Fruit fly (Drosophila melanogaster) whole organism, embryonic: Measurements from ENCODE around the gene TFAM.

Experiments used
- Asciz ChIP-seq: fragments of 200-800 bp; sonication (Bioruptor generic); optimal IDR thresholded peaks from 2 replicates; lab custom pipeline; 2017; ENCODE audit warnings: missing biosample characterization, mild to moderate bottlenecking, missing genetic modification characterization, missing genetic modification reagents
- Atf3 ChIP-seq: fragments of 200-800 bp; sonication (Bioruptor generic); optimal IDR thresholded peaks from 3 replicates; lab custom pipeline; 2016; ENCODE audit warnings: missing biosample characterization, missing genetic modification characterization
- CG10147 ChIP-seq: fragments of 200-800 bp; sonication (Bioruptor generic); optimal IDR thresholded peaks from 2 replicates; lab custom pipeline; 2019; ENCODE audit warnings: missing biosample characterization, mild to moderate bottlenecking, missing genetic modification characterization, moderate library complexity
- CG10543 ChIP-seq: fragments of 200-800 bp; sonication (Bioruptor generic); optimal IDR thresholded peaks from 3 replicates; lab custom pipeline; 2017; ENCODE audit warnings: missing biosample characterization, mild to moderate bottlenecking, missing genetic modification characterization, moderate library complexity
- CG11723 ChIP-seq: fragments of 200-800 bp; sonication (Bioruptor generic); optimal IDR thresholded peaks from 2 replicates; lab custom pipeline; 2017; ENCODE audit warnings: missing biosample characterization, mild to moderate bottlenecking, missing genetic modification characterization
- CG12236 ChIP-seq: fragments of 200-800 bp; sonication (Bioruptor generic); optimal IDR thresholded peaks from 2 replicates; lab custom pipeline; 2016; ENCODE audit warnings: missing biosample characterization, missing genetic modification characterization
- CG12769 ChIP-seq: fragments of 200-800 bp; sonication (Bioruptor generic); optimal IDR thresholded peaks from 2 replicates; lab custom pipeline; 2019; ENCODE audit warnings: missing biosample characterization, mild to moderate bottlenecking, missing genetic modification characterization, moderate library complexity
- CG14860 ChIP-seq: fragments of 200-800 bp; sonication (Bioruptor generic); IDR thresholded peaks from 3 replicates; pipeline ENCODE4 v1.3.6; 2022; ENCODE audit warnings: missing biosample characterization, missing genetic modification characterization; ENCODE audit not compliant: partially characterized antibody
- CG2678 ChIP-seq: fragments of 200-800 bp; sonication (Bioruptor generic); optimal IDR thresholded peaks from 3 replicates; lab custom pipeline; 2019; ENCODE audit warnings: missing biosample characterization, mild to moderate bottlenecking, missing genetic modification characterization, moderate library complexity
- CG4820 ChIP-seq: fragments of 200-800 bp; sonication (Bioruptor generic); optimal IDR thresholded peaks from 3 replicates; lab custom pipeline; 2016; ENCODE audit warnings: missing biosample characterization, missing genetic modification characterization
- CG6683 ChIP-seq: fragments of 200-800 bp; sonication (Bioruptor generic); optimal IDR thresholded peaks from 2 replicates; lab custom pipeline; 2017; ENCODE audit warnings: missing biosample characterization, mild to moderate bottlenecking, missing genetic modification characterization, missing genetic modification reagents
- CG6689 ChIP-seq: fragments of 200-800 bp; sonication (Bioruptor generic); IDR thresholded peaks from 2 replicates; pipeline ENCODE4 v1.3.6; 2022; ENCODE audit warnings: missing biosample characterization, missing genetic modification characterization
- CG8478 ChIP-seq: fragments of >200 bp; optimal IDR thresholded peaks from 2 replicates; lab custom pipeline; 2018
- CG8765 ChIP-seq: fragments of 200-800 bp; sonication (Bioruptor generic); IDR thresholded peaks from 2 replicates; pipeline ENCODE4 v1.3.6; 2022; ENCODE audit warnings: missing biosample characterization, missing genetic modification characterization
- CG8924 ChIP-seq: fragments of 200-800 bp; optimal IDR thresholded peaks from 3 replicates; lab custom pipeline; 2019; ENCODE audit warnings: missing biosample characterization, mild to moderate bottlenecking, missing genetic modification characterization, moderate library complexity
- Dip2 ChIP-seq: fragments of 200-800 bp; sonication (Bioruptor generic); IDR thresholded peaks from 2 replicates; pipeline ENCODE4 v1.3.6; 2022; ENCODE audit warnings: missing biosample characterization, missing genetic modification characterization
- Fer2 ChIP-seq: fragments of 200-800 bp; sonication (Bioruptor generic); optimal IDR thresholded peaks from 2 replicates; lab custom pipeline; 2018; ENCODE audit warnings: missing biosample characterization, mild to moderate bottlenecking, missing genetic modification characterization, moderate library complexity
- H2.0 ChIP-seq: fragments of 200-800 bp; sonication (Bioruptor generic); IDR thresholded peaks from 2 replicates; pipeline ENCODE4 v1.3.6; 2022; ENCODE audit warnings: missing biosample characterization, missing genetic modification characterization
- HmgZ ChIP-seq: fragments of 200-800 bp; sonication (Bioruptor generic); optimal IDR thresholded peaks from 2 replicates; lab custom pipeline; 2018; ENCODE audit warnings: missing biosample characterization, mild to moderate bottlenecking, missing genetic modification characterization
- Meics ChIP-seq: fragments of 200-800 bp; sonication (Bioruptor generic); optimal IDR thresholded peaks from 2 replicates; lab custom pipeline; 2017; ENCODE audit warnings: missing biosample characterization, mild to moderate bottlenecking, missing genetic modification characterization
- Mrtf ChIP-seq: fragments of 200-800 bp; sonication (Bioruptor generic); IDR thresholded peaks from 3 replicates; pipeline ENCODE4 v1.3.6; 2022; ENCODE audit warnings: missing biosample characterization, missing genetic modification characterization
- Nf-YB ChIP-seq: fragments of 200-800 bp; sonication (Bioruptor generic); optimal IDR thresholded peaks from 3 replicates; lab custom pipeline; 2019; ENCODE audit warnings: missing biosample characterization, mild to moderate bottlenecking, missing genetic modification characterization, moderate library complexity
- Oaz ChIP-seq: fragments of 200-800 bp; sonication (Bioruptor generic); IDR thresholded peaks from 2 replicates; pipeline ENCODE4 v1.3.6; 2022; ENCODE audit warnings: missing biosample characterization, missing genetic modification characterization
- Pdp1 ChIP-seq, 2 experiments: fragments of 200-800 bp; sonication (Bioruptor generic); optimal IDR thresholded peaks; 3 replicates each; lab custom pipeline; 2016; ENCODE audit warnings: missing biosample characterization in 2 of 2, missing genetic modification characterization in 2 of 2, mild to moderate bottlenecking in 1 of 2, moderate library complexity in 1 of 2
- Side ChIP-seq: fragments of 200-800 bp; sonication (Bioruptor generic); optimal IDR thresholded peaks from 2 replicates; lab custom pipeline; 2016; ENCODE audit warnings: missing biosample characterization, missing genetic modification characterization
- Tbp ChIP-seq: fragments of >200 bp; optimal IDR thresholded peaks from 2 replicates; lab custom pipeline; 2018; ENCODE audit warnings: missing biosample characterization, missing genetic modification characterization
- bigmax ChIP-seq: fragments of 200-800 bp; sonication (Bioruptor generic); optimal IDR thresholded peaks from 2 replicates; lab custom pipeline; 2018; ENCODE audit warnings: missing biosample characterization, mild to moderate bottlenecking, missing genetic modification characterization
- chm ChIP-seq: fragments of 200-800 bp; sonication (Bioruptor generic); IDR thresholded peaks from 2 replicates; pipeline ENCODE4 v1.3.6; 2022; ENCODE audit warnings: missing biosample characterization, missing genetic modification characterization
- dan ChIP-seq: fragments of 200-800 bp; sonication (Bioruptor generic); IDR thresholded peaks from 2 replicates; pipeline ENCODE4 v1.3.6; 2022; ENCODE audit warnings: missing biosample characterization, missing genetic modification characterization
- her ChIP-seq: fragments of 200-800 bp; sonication (Bioruptor generic); optimal IDR thresholded peaks from 2 replicates; lab custom pipeline; 2016; ENCODE audit warnings: missing biosample characterization, missing genetic modification characterization
- ind ChIP-seq: fragments of 200-800 bp; sonication (Bioruptor generic); optimal IDR thresholded peaks from 3 replicates; lab custom pipeline; 2016; ENCODE audit warnings: missing biosample characterization, missing genetic modification characterization
- kay ChIP-seq: fragments of 200-800 bp; sonication (Bioruptor generic); optimal IDR thresholded peaks from 2 replicates; lab custom pipeline; 2016; ENCODE audit warnings: missing biosample characterization, missing genetic modification characterization
- nau ChIP-seq: fragments of 200-800 bp; sonication (Bioruptor generic); optimal IDR thresholded peaks from 3 replicates; lab custom pipeline; 2017; ENCODE audit warnings: missing biosample characterization, mild to moderate bottlenecking, missing genetic modification characterization, missing genetic modification reagents
- p53 ChIP-seq: fragments of 200-800 bp; sonication (Bioruptor generic); optimal IDR thresholded peaks from 2 replicates; lab custom pipeline; 2016; ENCODE audit warnings: missing biosample characterization, missing genetic modification characterization
- pan ChIP-seq, 4 experiments: fragments of >200 bp in 3 of 4; fragments of 200-800 bp in 1 of 4; sonication (Bioruptor generic) in 1 of 4; optimal IDR thresholded peaks in 3 of 4; IDR thresholded peaks in 1 of 4; 2 replicates each; pipeline versions ENCODE4 v1.3.6 to Lab custom; 2017 to 2022; ENCODE audit warnings: missing biosample characterization in 2 of 4, missing genetic modification characterization in 2 of 4, mixed read lengths in 1 of 4
- prd ChIP-seq, 3 experiments: fragments of >200 bp in 2 of 3; fragments of 200-800 bp in 1 of 3; sonication (Bioruptor generic) in 1 of 3; optimal IDR thresholded peaks in 2 of 3; IDR thresholded peaks in 1 of 3; 2 replicates in 2 of 3; 3 replicates in 1 of 3; pipeline versions ENCODE4 v1.3.6 to Lab custom; 2017 to 2022; ENCODE audit warnings: missing biosample characterization in 1 of 3, missing genetic modification characterization in 1 of 3
- sc ChIP-seq, 3 experiments: fragments of >200 bp in 2 of 3; fragments of 200-800 bp in 1 of 3; sonication (Bioruptor generic) in 1 of 3; optimal IDR thresholded peaks; 2 replicates in 2 of 3; 3 replicates in 1 of 3; lab custom pipeline; 2017; ENCODE audit warnings: mild to moderate bottlenecking in 1 of 3, missing biosample characterization in 1 of 3, missing genetic modification characterization in 1 of 3, missing genetic modification reagents in 1 of 3
- sisA ChIP-seq: fragments of 200-800 bp; sonication (Bioruptor generic); IDR thresholded peaks from 2 replicates; pipeline ENCODE4 v1.3.6; 2022; ENCODE audit warnings: missing biosample characterization, missing genetic modification characterization
- sr ChIP-seq: fragments of 200-800 bp; sonication (Bioruptor generic); IDR thresholded peaks from 3 replicates; pipeline ENCODE4 v1.3.6; 2022; ENCODE audit warnings: missing biosample characterization, missing genetic modification characterization
- ssp ChIP-seq: fragments of 200-800 bp; sonication (Bioruptor generic); IDR thresholded peaks from 2 replicates; pipeline ENCODE4 v1.3.6; 2022; ENCODE audit warnings: missing biosample characterization, missing genetic modification characterization
- tio ChIP-seq: fragments of 200-800 bp; sonication (Bioruptor generic); optimal IDR thresholded peaks from 2 replicates; lab custom pipeline; 2017; ENCODE audit warnings: missing biosample characterization, missing genetic modification characterization, inconsistent platforms
- usp ChIP-seq: fragments of >200 bp; optimal IDR thresholded peaks from 2 replicates; lab custom pipeline; 2017; ENCODE audit warnings: missing biosample characterization, missing genetic modification characterization
- vnd ChIP-seq: fragments of 200-800 bp; sonication (Bioruptor generic); IDR thresholded peaks from 3 replicates; pipeline ENCODE4 v1.3.6; 2022; ENCODE audit warnings: missing biosample characterization, missing genetic modification characterization; ENCODE audit not compliant: partially characterized antibody
- wek ChIP-seq: fragments of 200-800 bp; sonication (Bioruptor generic); optimal IDR thresholded peaks from 3 replicates; lab custom pipeline; 2018; ENCODE audit warnings: missing biosample characterization, mild to moderate bottlenecking, missing genetic modification characterization, moderate library complexity
- wor ChIP-seq: fragments of 200-800 bp; sonication (Bioruptor generic); IDR thresholded peaks from 2 replicates; pipeline ENCODE4 v1.3.6; 2022; ENCODE audit warnings: missing biosample characterization, missing genetic modification characterization

Gene TFAM

dm6 chr3R:20549855-20550603 is 26.8 kb downstream of the TFAM start (continued):
- peak; percentile 93 for TF ChIP-seq CG2678 (tag; lab: Kevin White, UChicago)
- TF ChIP-seq bigmax (GFP tag; lab: Kevin White, UChicago): no peak
- no peak for TF ChIP-seq prd (optimal IDR thresholded peaks at IDR 0.05; lab: Kevin White, UChicago)
- TF ChIP-seq prd (GFP tag; IDR thresholded peaks at IDR 0.05; lab: Robert Waterston, UW): peak; percentile 87
- TF ChIP-seq H2.0 (GFP tag; lab: Robert Waterston, UW): peak; percentile 72; the same call in 1 of the 2 replicates
- TF ChIP-seq tio (GFP tag; lab: Kevin White, UChicago): peak; percentile 83
- TF ChIP-seq CG4820 (GFP tag; lab: Kevin White, UChicago): peak; percentile 86
- peak; percentile 54; the same call in 1 of the 2 replicates for TF ChIP-seq Dip2 (GFP tag; lab: Robert Waterston, UW)
- peak; percentile 75 for TF ChIP-seq CG11723 (GFP tag; lab: Kevin White, UChicago)
- no peak for TF ChIP-seq Side (GFP tag; lab: Kevin White, UChicago)
- peak; percentile 86 for TF ChIP-seq CG8924 (tag; lab: Kevin White, UChicago)
- TF ChIP-seq Mrtf (GFP tag; lab: Robert Waterston, UW): peak; percentile 78
- peak; percentile 88 for TF ChIP-seq Meics (GFP tag; lab: Kevin White, UChicago)
- TF ChIP-seq nau (GFP tag; lab: Kevin White, UChicago): peak; percentile 62
- TF ChIP-seq chm (GFP tag; lab: Robert Waterston, UW): peak; percentile 58
- TF ChIP-seq wor (GFP tag; lab: Robert Waterston, UW): peak; percentile 77
- TF ChIP-seq Asciz (GFP tag; lab: Kevin White, UChicago): peak; percentile 75
- no peak for TF ChIP-seq CG12236 (GFP tag; lab: Kevin White, UChicago)
- TF ChIP-seq Nf-YB (GFP tag; lab: Kevin White, UChicago): peak; percentile 54
- no peak for TF ChIP-seq vnd (GFP tag; lab: Robert Waterston, UW)
- no peak for TF ChIP-seq CG14860 (GFP tag; lab: Robert Waterston, UW)
- peak; percentile 18 for TF ChIP-seq Atf3 (GFP tag; lab: Kevin White, UChicago)
- TF ChIP-seq CG8478 (lab: Kevin White, UChicago): no peak
- TF ChIP-seq ind (GFP tag; lab: Kevin White, UChicago): peak; percentile 86
- peak; percentile 66 for TF ChIP-seq CG6683 (GFP tag; lab: Kevin White, UChicago)
- TF ChIP-seq ssp (GFP tag; lab: Robert Waterston, UW): peak; percentile 71
- TF ChIP-seq, all 482 proteins: peak for 361

DNA sequence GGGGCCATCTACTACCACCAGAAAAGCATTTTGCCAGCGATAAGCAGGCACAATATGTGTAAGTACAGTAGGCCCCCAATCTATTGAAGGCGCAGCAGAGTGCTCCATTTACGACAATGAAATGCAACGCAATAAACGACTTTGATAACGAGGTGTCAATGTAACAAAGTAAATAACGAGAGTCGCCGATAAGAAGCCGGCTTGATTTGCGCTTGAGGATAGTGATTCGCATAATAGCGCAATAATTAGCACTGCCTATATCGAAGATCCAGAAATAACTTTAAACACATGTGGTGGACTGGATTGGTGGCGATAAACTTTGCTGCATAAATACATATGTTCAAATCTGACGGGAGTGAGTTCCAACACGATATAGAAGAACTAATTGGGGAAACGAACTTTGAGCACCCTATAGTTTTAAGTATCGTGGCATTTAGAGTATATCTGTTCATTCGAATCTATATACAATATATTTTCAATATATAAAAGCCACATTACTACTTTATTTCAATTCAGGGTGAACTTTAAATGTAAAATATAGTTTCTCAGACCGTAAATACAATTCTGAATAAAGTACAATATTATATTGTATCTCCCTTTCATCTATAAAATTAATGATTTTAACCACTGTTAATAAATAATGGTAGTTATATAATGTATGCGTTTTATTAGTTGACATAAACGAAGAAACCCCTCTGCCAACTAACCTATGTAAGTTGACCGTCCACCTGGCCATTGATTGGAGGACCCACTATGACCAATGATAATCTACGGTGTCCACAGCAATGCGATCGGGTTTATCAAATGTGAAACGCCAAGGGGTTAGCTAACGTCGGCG is 27.6 kb downstream of the TFAM start:
- TF ChIP-seq kay (no peak), CG8765 (GFP tag; lab: Robert Waterston, UW) (no peak), CG12769 (peak; percentile 43), her (GFP tag; lab: Kevin White, UChicago) (peak; percentile 19), pan (optimal IDR thresholded peaks at IDR 0.05; lab: Kevin White, UChicago) (no peak), pan (GFP tag; optimal IDR thresholded peaks at IDR 0.05 in 1 of 2, IDR thresholded peaks at IDR 0.05 in 1 of 2) (no peak), CG4820 (GFP tag; lab: Kevin White, UChicago) (no peak), usp (GFP tag; lab: Kevin White, UChicago) (no peak), CG10147 (GFP tag; lab: Kevin White, UChicago) (no peak), Tbp (GFP tag; lab: Kevin White, UChicago) (no peak), Fer2 (tag; lab: Kevin White, UChicago) (no peak), dan (GFP tag; lab: Robert Waterston, UW) (no peak), p53 (GFP tag; lab: Kevin White, UChicago) (no peak), HmgZ (tag; lab: Kevin White, UChicago) (peak; percentile 5), sisA (no peak), sc (optimal IDR thresholded peaks at IDR 0.05; lab: Kevin White, UChicago) (no peak), sc (GFP tag; optimal IDR thresholded peaks at IDR 0.05; lab: Kevin White, UChicago) (no peak), CG6689 (GFP tag; lab: Robert Waterston, UW) (no peak), Oaz (no peak), wek (no peak), CG10543 (GFP tag; lab: Kevin White, UChicago) (peak; percentile 35), sr (GFP tag; lab: Robert Waterston, UW) (no peak), Pdp1 (GFP tag; optimal IDR thresholded peaks at IDR 0.05; lab: Kevin White, UChicago) (peak in 1 of 2 experiments; percentile 83)
